Worm (Caenorhabditis elegans): ENCODE data around the gene C16C10.8.

The C16C10.8 gene

DNA sequence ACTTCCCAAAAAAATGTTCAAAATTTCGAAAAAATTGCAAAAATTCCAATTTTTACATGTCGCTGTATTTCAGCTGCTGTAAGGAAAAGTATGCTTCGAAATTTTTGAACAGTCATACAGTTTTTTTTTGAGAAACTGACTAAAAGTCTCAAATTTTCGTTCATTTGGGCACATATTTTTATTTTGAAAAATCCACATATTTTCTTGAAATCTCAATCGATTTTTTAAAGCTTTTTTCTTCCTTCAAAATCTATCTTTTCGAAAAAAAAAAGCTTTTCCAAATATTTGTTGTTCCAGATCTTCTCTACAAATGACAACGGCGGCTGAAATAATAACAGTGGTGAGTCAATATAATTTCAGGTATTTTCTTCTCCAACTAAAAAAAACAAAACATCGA is 33.0 kb upstream of the C16C10.8 start, which contains the start of gene asd-1:
Gene asd-1, plus strand, starts transcription at position 298 of the 397 bp plus-strand sequence.
- TF ChIP-seq C34F6.9 (tag; optimal IDR thresholded peaks at IDR 0.05) (no peak), crh-2 (tag; optimal IDR thresholded peaks at IDR 0.05) (no peak), nhr-23 (tag; optimal IDR thresholded peaks at IDR 0.05) (no peak), lin-39 (tag; optimal IDR thresholded peaks at IDR 0.05) (no peak), unc-62 (GFP tag; optimal IDR thresholded peaks at IDR 0.05) (no peak), ceh-16 (tag; optimal IDR thresholded peaks at IDR 0.05) (no peak), ztf-1 (GFP tag; conservative IDR thresholded peaks at IDR 0.05) (no peak), aly-2 (tag; optimal IDR thresholded peaks at IDR 0.05) (no peak), ama-1 (optimal IDR thresholded peaks at IDR 0.05) (no peak), ztf-4 (tag; optimal IDR thresholded peaks at IDR 0.05) (no peak), nhr-25 (tag; optimal IDR thresholded peaks at IDR 0.05) (no peak), nhr-21 (tag; optimal IDR thresholded peaks at IDR 0.05) (no peak), lin-13 (GFP tag; optimal IDR thresholded peaks at IDR 0.05) (no peak), unc-39 (tag; optimal IDR thresholded peaks at IDR 0.05) (no peak), mdl-1 (tag; optimal IDR thresholded peaks at IDR 0.05) (no peak), nhr-6 (tag; optimal IDR thresholded peaks at IDR 0.05) (no peak), nhr-77 (tag; optimal IDR thresholded peaks at IDR 0.05) (no peak)

- TF ChIP-seq elt-3 (tag; optimal IDR thresholded peaks at IDR 0.05) (no peak), ceh-16 (tag; optimal IDR thresholded peaks at IDR 0.05) (no peak), mdl-1 (tag; optimal IDR thresholded peaks at IDR 0.05) (peak; percentile 89 to 91), ZK546.5 (tag; optimal IDR thresholded peaks at IDR 0.05) (no peak), nhr-12 (tag; optimal IDR thresholded peaks at IDR 0.05) (no peak), nhr-6 (tag; optimal IDR thresholded peaks at IDR 0.05) (no peak), dmd-4 (tag; optimal IDR thresholded peaks at IDR 0.05) (no peak), ama-1 (optimal IDR thresholded peaks at IDR 0.05) (peak; percentile 46), mbf-1 (tag; optimal IDR thresholded peaks at IDR 0.05) (no peak), nhr-11 (tag; optimal IDR thresholded peaks at IDR 0.05) (no peak), lin-13 (GFP tag; optimal IDR thresholded peaks at IDR 0.05) (peak; percentile 46), unc-39 (tag; optimal IDR thresholded peaks at IDR 0.05) (no peak), Y55F3AM.14 (GFP tag; optimal IDR thresholded peaks at IDR 0.05) (no peak), ztf-4 (tag; optimal IDR thresholded peaks at IDR 0.05) (no peak), fos-1 (tag; optimal IDR thresholded peaks at IDR 0.05) (peak; percentile 25), ztf-11 (tag; optimal IDR thresholded peaks at IDR 0.05) (no peak), snpc-4 (tag; optimal IDR thresholded peaks at IDR 0.05) (no peak), nhr-77 (tag; optimal IDR thresholded peaks at IDR 0.05) (no peak), nhr-10 (tag; optimal IDR thresholded peaks at IDR 0.05) (no peak), sma-3 (GFP tag; optimal IDR thresholded peaks at IDR 0.05) (no peak), sma-9 (GFP tag; optimal IDR thresholded peaks at IDR 0.05) (peak; percentile 60), sma-9 (tag; optimal IDR thresholded peaks at IDR 0.05) (no peak), C34F6.9 (tag; optimal IDR thresholded peaks at IDR 0.05) (peak; percentile 89), crh-2 (tag; optimal IDR thresholded peaks at IDR 0.05) (peak; percentile 77), mab-5 (tag; optimal IDR thresholded peaks at IDR 0.05) (peak; percentile 44), nhr-129 (tag; optimal IDR thresholded peaks at IDR 0.05) (peak; percentile 58), elt-1 (tag; optimal IDR thresholded peaks at IDR 0.05) (no peak), unc-55 (GFP tag; optimal IDR thresholded peaks at IDR 0.05) (peak; percentile 88), lin-11 (tag; optimal IDR thresholded peaks at IDR 0.05) (peak; percentile 47), F13H6.1 (tag; optimal IDR thresholded peaks at IDR 0.05) (peak; percentile 22), nhr-25 (tag; optimal IDR thresholded peaks at IDR 0.05) (no peak), unc-62 (GFP tag; optimal IDR thresholded peaks at IDR 0.05) (no peak), egl-27 (tag; optimal IDR thresholded peaks at IDR 0.05) (no peak), lin-39 (tag; optimal IDR thresholded peaks at IDR 0.05) (no peak), nhr-21 (tag; optimal IDR thresholded peaks at IDR 0.05) (peak; percentile 22), ztf-1 (GFP tag; conservative IDR thresholded peaks at IDR 0.05) (no peak), lsy-2 (tag; optimal IDR thresholded peaks at IDR 0.05) (peak; percentile 28 to 80), peb-1 (tag; optimal IDR thresholded peaks at IDR 0.05) (no peak)
These were observed 32.5 kb upstream of the C16C10.8 start for ce11 chrIII:4196301-4196987.

All from whole organism, L2 larva.